Worm (Caenorhabditis elegans): ENCODE data around the gene rps-4.

DNA sequence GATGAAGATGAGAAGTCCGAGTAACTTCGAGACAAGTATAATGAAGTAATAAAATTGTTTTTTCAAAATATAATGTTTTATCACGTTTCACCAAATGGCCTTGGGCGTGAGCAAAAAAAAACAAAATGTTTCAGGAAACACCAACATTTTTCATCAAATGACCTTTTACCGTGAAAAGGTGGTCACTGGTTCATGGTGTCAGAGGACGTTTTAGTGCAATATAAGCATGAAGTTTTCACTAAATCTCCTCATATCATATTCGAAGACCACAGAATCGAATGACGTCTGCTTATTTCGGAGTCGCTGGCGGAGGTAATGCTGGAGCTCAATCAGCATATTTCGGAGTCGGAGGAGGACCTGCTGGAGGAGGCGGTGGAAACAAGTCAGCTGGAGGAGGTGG is 26.9 kb upstream of the rps-4 start, which contains the start of the genes ZC477.7 and ssq-3:
- no peak for TF ChIP-seq ztf-23 (GFP tag; IDR thresholded peaks at IDR 0.05)
- TF ChIP-seq flt-1 (GFP tag; IDR thresholded peaks at IDR 0.05), result no peak
- no peak for TF ChIP-seq tab-1 (GFP tag; IDR thresholded peaks at IDR 0.05)
- TF ChIP-seq ref-1 (GFP tag; conservative IDR thresholded peaks at IDR 0.05), result no peak
- no peak for TF ChIP-seq cog-1 (tag; optimal IDR thresholded peaks at IDR 0.05)
- TF ChIP-seq ztf-29 (GFP tag; IDR thresholded peaks at IDR 0.05), result no peak
